Worm (Caenorhabditis elegans): ENCODE data around the gene cbd-1.

cbd-1 gene

DNA sequence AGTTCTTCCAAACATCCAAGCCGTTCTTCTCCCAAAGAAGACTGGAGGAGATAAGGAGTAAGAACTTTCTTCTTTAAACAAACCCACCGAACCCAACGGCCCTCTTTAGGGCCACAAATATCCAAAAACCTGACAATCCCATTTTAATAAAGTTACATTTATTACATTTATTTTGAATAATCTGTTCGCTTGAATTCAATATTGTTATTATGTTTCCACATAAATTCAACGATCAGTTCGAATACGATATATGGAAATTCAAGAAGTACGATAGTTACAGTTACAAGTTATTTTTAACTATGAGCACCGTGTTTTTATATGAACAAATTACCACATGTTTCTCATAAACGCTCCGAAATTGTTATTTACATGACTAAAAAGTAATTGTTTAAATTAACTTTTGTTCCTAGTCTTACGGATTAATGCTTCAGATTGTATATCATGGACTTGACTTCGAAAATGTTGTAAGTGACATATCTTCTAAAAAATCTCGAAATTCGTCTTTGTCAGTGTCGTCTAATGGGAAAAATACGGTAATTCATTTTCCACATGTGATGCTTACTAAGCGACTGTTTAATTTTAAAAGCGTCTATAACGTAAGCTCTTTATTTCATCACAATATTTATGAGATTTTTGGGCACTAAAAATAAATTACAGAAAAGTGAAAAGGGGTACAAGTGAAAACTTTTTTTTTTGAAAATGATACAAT, 31.9 kb upstream of the cbd-1 start (continued):
- TF ChIP-seq madf-10 (tag; optimal IDR thresholded peaks at IDR 0.05): no peak
- no peak for TF ChIP-seq ztf-28 (GFP tag; IDR thresholded peaks at IDR 0.05)
- no peak for TF ChIP-seq unc-62 (GFP tag; optimal IDR thresholded peaks at IDR 0.05)
- TF ChIP-seq F37B4.10 (GFP tag; IDR thresholded peaks at IDR 0.05): 0 out of 2 replicates have a peak, but pooled peaks have one; percentile 13
- TF ChIP-seq dpff-1 (tag; optimal IDR thresholded peaks at IDR 0.05): no peak
- peak; percentile 64; the same call in 1 of the 2 replicates for TF ChIP-seq egl-44 (GFP tag; IDR thresholded peaks at IDR 0.05)
- no peak for TF ChIP-seq bed-2 (GFP tag; IDR thresholded peaks at IDR 0.05)
- no peak for TF ChIP-seq lin-40 (tag; optimal IDR thresholded peaks at IDR 0.05)
- TF ChIP-seq C06A6.2 (GFP tag; conservative IDR thresholded peaks at IDR 0.05): no peak
- TF ChIP-seq rec-8 (tag; optimal IDR thresholded peaks at IDR 0.05): no peak
- TF ChIP-seq hsf-1 (GFP tag; IDR thresholded peaks at IDR 0.05): peak; percentile 48; the same call in 1 of the 2 replicates
- TF ChIP-seq efl-1 (GFP tag; optimal IDR thresholded peaks at IDR 0.05): peak; percentile 2
- TF ChIP-seq tlf-1 (GFP tag; optimal IDR thresholded peaks at IDR 0.05): peak; percentile 7
- TF ChIP-seq snpc-4 (GFP tag; optimal IDR thresholded peaks at IDR 0.05): no peak
- no peak for TF ChIP-seq snpc-4 (tag; optimal IDR thresholded peaks at IDR 0.05)
- TF ChIP-seq Y53F4B.3 (GFP tag; IDR thresholded peaks at IDR 0.05): 0 out of 2 replicates have a peak, but pooled peaks have one; percentile 11
- TF ChIP-seq aptf-3 (GFP tag; IDR thresholded peaks at IDR 0.05): no peak
- no peak for TF ChIP-seq F55B11.4 (tag; optimal IDR thresholded peaks at IDR 0.05; ENCODE audit: borderline replicate concordance, insufficient read depth)
- TF ChIP-seq ztf-6 (GFP tag; IDR thresholded peaks at IDR 0.05): no peak
- TF ChIP-seq F57A8.1 (GFP tag; optimal IDR thresholded peaks at IDR 0.05): no peak
- TF ChIP-seq ZK185.1 (tag; optimal IDR thresholded peaks at IDR 0.05; ENCODE audit: poor library complexity, severe bottlenecking): no peak
- peak; percentile 93 for TF ChIP-seq hrde-1 (tag; optimal IDR thresholded peaks at IDR 0.05; ENCODE audit: borderline replicate concordance)
- no peak for TF ChIP-seq F52B5.7 (tag; optimal IDR thresholded peaks at IDR 0.05)
- no peak for TF ChIP-seq snpc-3.4 (tag; optimal IDR thresholded peaks at IDR 0.05)
- TF ChIP-seq madf-6 (GFP tag; IDR thresholded peaks at IDR 0.05): peak; percentile 71
- peak; percentile 37; the same call in 1 of the 2 replicates for TF ChIP-seq rcor-1 (GFP tag; IDR thresholded peaks at IDR 0.05)
- TF ChIP-seq die-1 (tag; optimal IDR thresholded peaks at IDR 0.05): no peak
- TF ChIP-seq unc-130 (GFP tag; optimal IDR thresholded peaks at IDR 0.05): no peak
- no peak for TF ChIP-seq dpl-1 (GFP tag; optimal IDR thresholded peaks at IDR 0.05)
- no peak for TF ChIP-seq attf-5 (GFP tag; optimal IDR thresholded peaks at IDR 0.05)
- TF ChIP-seq sea-2 (GFP tag; IDR thresholded peaks at IDR 0.05): no peak
- no peak for TF ChIP-seq ceh-58 (GFP tag; IDR thresholded peaks at IDR 0.05)
- TF ChIP-seq ceh-100 (GFP tag; IDR thresholded peaks at IDR 0.05): peak; percentile 39; the same call in 1 of the 2 replicates
- TF ChIP-seq attf-6 (GFP tag; IDR thresholded peaks at IDR 0.05): no peak; the same call in none of the 2 replicates
- TF ChIP-seq F39B2.1 (GFP tag; IDR thresholded peaks at IDR 0.05): peak; percentile 90; the same call in 1 of the 2 replicates
- peak; percentile 50; the same call in 1 of the 2 replicates for TF ChIP-seq pbrm-1 (GFP tag; IDR thresholded peaks at IDR 0.05)
- peak; percentile 6 for TF ChIP-seq snpc-1.1 (tag; optimal IDR thresholded peaks at IDR 0.05; ENCODE audit: insufficient read depth)
- TF ChIP-seq lin-35 (GFP tag; optimal IDR thresholded peaks at IDR 0.05): no peak
- no peak for TF ChIP-seq Y56A3A.18 (GFP tag; IDR thresholded peaks at IDR 0.05)
- TF ChIP-seq lsl-1 (GFP tag; optimal IDR thresholded peaks at IDR 0.05): peak; percentile 19
- no peak for TF ChIP-seq xnd-1 (tag; optimal IDR thresholded peaks at IDR 0.05)
- TF ChIP-seq F33H1.4 (GFP tag; IDR thresholded peaks at IDR 0.05): no peak; the same call in 1 of the 2 replicates
- no peak for TF ChIP-seq chd-7 (tag; optimal IDR thresholded peaks at IDR 0.05)
- TF ChIP-seq hmg-1.2 (GFP tag; IDR thresholded peaks at IDR 0.05): peak; percentile 32; the same call in 1 of the 2 replicates
- no peak for TF ChIP-seq akir-1 (GFP tag; optimal IDR thresholded peaks at IDR 0.05)
- no peak for TF ChIP-seq hlh-12 (tag; optimal IDR thresholded peaks at IDR 0.05)
